Fruit fly (Drosophila melanogaster) Kc167 (cell line): ENCODE data around the gene Ipo9.

Source experiments
- Myc ChIP-seq: fragments of >200 bp; optimal IDR thresholded peaks from 2 replicates; lab custom pipeline; 2017; ENCODE audit warnings: missing external identifiers
- Sin3A ChIP-seq: fragments of >200 bp; optimal IDR thresholded peaks from 2 replicates; lab custom pipeline; 2018; ENCODE audit warnings: missing external identifiers
- h ChIP-seq: fragments of >200 bp; optimal IDR thresholded peaks from 3 replicates; lab custom pipeline; 2018; ENCODE audit warnings: missing external identifiers
- insv ChIP-seq: fragments of >200 bp; optimal IDR thresholded peaks from 3 replicates; lab custom pipeline; 2018; ENCODE audit warnings: missing external identifiers
- psq ChIP-seq: fragments of >200 bp; optimal IDR thresholded peaks from 2 replicates; lab custom pipeline; 2017; ENCODE audit warnings: missing external identifiers
- ttk ChIP-seq: sonication (Bioruptor generic); optimal IDR thresholded peaks from 2 replicates; lab custom pipeline; 2017; ENCODE audit warnings: missing external identifiers

Ipo9 gene

DNA sequence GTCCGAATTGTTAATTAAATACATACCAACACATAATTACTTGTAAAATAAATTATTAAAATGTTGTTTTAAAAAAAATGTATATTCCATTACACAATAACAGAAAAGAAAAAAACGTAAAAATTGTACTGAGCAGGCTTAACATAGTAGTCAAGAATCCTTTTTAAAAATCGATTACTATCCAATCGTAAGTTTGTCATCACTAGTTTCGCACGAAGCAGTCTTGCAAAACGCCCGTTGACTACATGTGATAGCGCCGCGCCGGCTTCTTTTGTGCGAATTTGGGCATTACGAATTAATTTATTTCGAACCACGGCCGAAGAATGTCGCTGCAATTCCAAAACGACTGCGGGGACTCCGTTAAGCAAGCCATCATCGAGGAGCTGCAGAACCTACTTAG, at the start of gene Ipo9:
Gene Ipo9 (plus strand): TSS at position 152 of the 400 bp plus-strand sequence.
- no peak for TF ChIP-seq insv (lab: Kevin White, UChicago)
- TF ChIP-seq Sin3A (lab: Kevin White, UChicago): no peak
- no peak for TF ChIP-seq ttk (lab: Kevin White, UChicago)
- TF ChIP-seq Myc (lab: Kevin White, UChicago): no peak
- TF ChIP-seq psq (lab: Kevin White, UChicago): no peak
- TF ChIP-seq h: no peak

DNA sequence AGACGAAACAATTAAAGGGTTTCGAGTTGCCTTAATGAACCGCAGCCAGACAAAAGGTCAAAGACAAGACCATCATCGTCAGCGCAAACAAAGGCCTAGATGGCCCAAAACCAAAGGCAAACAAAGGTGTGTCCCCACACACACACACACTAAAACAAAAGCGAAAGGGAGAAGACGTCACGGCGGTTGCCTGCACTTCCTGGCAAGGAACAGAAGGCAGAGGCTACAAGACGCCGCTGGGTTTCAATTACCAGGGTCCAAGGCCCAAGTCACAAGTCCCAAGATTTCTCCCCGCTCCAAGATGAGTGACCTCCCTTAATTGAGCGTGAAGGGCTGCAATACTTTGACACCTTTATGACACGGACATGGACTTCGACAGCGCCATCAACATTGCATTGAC, 48.7 kb upstream of the Ipo9 start:
- no peak for TF ChIP-seq insv (lab: Kevin White, UChicago)
- TF ChIP-seq psq (lab: Kevin White, UChicago): no peak
- no peak for TF ChIP-seq h
- no peak for TF ChIP-seq ttk (lab: Kevin White, UChicago)
- TF ChIP-seq Sin3A (lab: Kevin White, UChicago): no peak
- TF ChIP-seq Myc (lab: Kevin White, UChicago): no peak

- TF ChIP-seq Myc (lab: Kevin White, UChicago): no peak
- TF ChIP-seq h: no peak
- no peak for TF ChIP-seq psq (lab: Kevin White, UChicago)
- no peak for TF ChIP-seq insv (lab: Kevin White, UChicago)
- TF ChIP-seq Sin3A (lab: Kevin White, UChicago): no peak
- no peak for TF ChIP-seq ttk (lab: Kevin White, UChicago)
Measured at dm6 chr3R:11366315-11366714, 46.0 kb upstream of the Ipo9 start.

DNA sequence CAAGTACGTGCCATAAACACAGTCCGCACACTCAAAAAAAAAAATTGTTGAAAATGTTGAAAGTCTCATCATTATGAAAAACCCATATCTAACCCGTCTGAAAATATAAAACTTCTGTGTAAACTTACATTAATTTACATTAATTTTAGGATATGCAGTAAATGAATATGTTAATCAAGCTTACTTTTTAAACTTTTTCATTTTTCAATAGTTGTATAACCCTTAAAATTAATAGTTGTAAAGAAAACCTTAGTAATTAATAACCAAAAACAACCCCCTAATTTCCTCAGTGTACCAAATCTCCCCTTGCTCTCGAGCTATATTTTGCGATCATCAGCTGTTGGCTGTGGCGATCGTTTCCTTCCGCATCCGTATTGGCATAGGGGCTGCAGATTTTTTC, 43.6 kb upstream of the Ipo9 start:
- TF ChIP-seq psq (lab: Kevin White, UChicago) (no peak), h (no peak), ttk (lab: Kevin White, UChicago) (no peak)

DNA sequence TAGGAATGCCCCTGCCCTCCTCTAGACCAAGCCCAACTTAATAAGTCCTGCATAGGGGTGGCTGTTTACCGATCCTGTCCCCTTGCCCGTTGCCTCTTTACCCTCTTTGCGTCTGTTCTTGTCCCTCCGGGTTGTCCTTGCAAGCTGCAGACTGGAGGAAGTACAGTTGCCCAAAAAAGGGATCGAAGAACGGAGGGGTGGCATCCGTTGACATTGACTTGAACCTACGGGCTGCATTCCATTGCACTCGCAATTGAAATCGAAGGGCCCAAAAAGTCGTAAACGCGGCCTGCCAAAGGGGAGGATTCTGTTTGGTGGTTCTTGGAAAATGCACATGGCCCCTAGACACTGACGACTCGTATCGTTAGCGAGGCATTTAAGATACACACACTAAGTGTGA, 42.0 kb upstream of the Ipo9 start:
- TF ChIP-seq insv (lab: Kevin White, UChicago) (no peak), Myc (lab: Kevin White, UChicago) (no peak), ttk (lab: Kevin White, UChicago) (no peak)

dm6 chr3R:11370805-11371204, 41.5 kb upstream of the Ipo9 start:
- no peak for TF ChIP-seq Myc (lab: Kevin White, UChicago)

- TF ChIP-seq Sin3A (lab: Kevin White, UChicago) (no peak), psq (lab: Kevin White, UChicago) (no peak), ttk (lab: Kevin White, UChicago) (no peak), insv (lab: Kevin White, UChicago) (no peak), Myc (lab: Kevin White, UChicago) (no peak), h (no peak)
Measured at dm6 chr3R:11372053-11373016, 40.0 kb upstream of the Ipo9 start.

dm6 chr3R:11375142-11375541, 37.2 kb upstream of the Ipo9 start:
- TF ChIP-seq insv (lab: Kevin White, UChicago) (no peak), ttk (lab: Kevin White, UChicago) (no peak), psq (lab: Kevin White, UChicago) (no peak), Sin3A (lab: Kevin White, UChicago) (no peak), Myc (lab: Kevin White, UChicago) (no peak), h (no peak)

DNA sequence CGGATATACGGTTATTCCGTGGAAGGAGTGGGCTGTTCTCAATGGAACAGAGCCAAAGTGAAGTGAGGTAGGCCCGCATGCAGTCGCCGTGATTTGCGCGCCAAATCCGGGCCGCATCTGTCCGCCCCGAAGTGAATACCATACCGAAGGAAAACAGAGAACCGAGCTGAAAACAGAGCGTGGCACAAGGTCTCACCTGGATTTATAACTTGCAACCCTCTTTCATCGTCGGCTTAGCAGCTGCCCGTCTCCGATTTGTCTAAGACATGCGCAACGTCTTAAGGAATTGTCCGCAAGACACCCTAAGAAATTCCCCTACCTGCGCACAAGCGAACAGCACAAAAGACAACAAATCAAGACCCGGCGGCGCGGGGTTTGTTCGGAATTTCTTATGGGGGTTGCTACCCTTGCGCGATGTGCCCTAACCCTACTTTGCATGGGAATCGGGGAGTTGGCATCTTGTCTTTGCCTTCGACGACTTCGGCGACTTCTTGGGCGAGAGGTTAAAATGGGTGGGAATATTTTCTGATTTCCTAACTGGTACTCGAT, 33.7 kb upstream of the Ipo9 start:
- TF ChIP-seq ttk (lab: Kevin White, UChicago): no peak
- TF ChIP-seq insv (lab: Kevin White, UChicago): no peak
- TF ChIP-seq Sin3A (lab: Kevin White, UChicago): no peak
- TF ChIP-seq h: no peak
- TF ChIP-seq psq (lab: Kevin White, UChicago): no peak
- no peak for TF ChIP-seq Myc (lab: Kevin White, UChicago)

DNA sequence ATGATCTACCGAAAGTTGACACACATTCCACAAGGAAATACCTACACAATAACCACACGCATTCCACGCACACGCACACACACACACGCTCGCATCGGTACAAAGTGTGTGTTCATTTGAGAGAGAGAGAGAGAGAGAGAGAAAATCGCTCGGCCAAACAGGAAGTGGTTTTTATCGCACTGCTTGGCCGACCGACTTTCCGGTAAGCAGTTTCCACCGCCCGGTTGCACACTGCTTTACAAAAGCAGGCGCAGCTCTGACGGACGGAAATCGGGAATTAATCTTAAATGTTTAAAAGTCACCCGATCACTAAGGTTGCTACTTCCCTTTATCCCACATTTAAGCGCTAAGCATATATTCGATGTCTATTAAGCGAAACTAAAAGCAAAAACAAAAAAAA, 19.5 kb upstream of the Ipo9 start:
- TF ChIP-seq h (no peak), ttk (lab: Kevin White, UChicago) (no peak), Myc (lab: Kevin White, UChicago) (no peak), insv (lab: Kevin White, UChicago) (no peak), Sin3A (lab: Kevin White, UChicago) (no peak), psq (lab: Kevin White, UChicago) (no peak)

- TF ChIP-seq Myc (lab: Kevin White, UChicago) (no peak), ttk (lab: Kevin White, UChicago) (no peak), insv (lab: Kevin White, UChicago) (no peak), h (no peak), psq (lab: Kevin White, UChicago) (no peak)
Measured at dm6 chr3R:11393896-11394295, 18.4 kb upstream of the Ipo9 start.

dm6 chr3R:11395541-11395940, 16.8 kb upstream of the Ipo9 start:
- no peak for TF ChIP-seq Sin3A (lab: Kevin White, UChicago)
- TF ChIP-seq insv (lab: Kevin White, UChicago): no peak
- no peak for TF ChIP-seq Myc (lab: Kevin White, UChicago)
- no peak for TF ChIP-seq psq (lab: Kevin White, UChicago)
- no peak for TF ChIP-seq ttk (lab: Kevin White, UChicago)
- TF ChIP-seq h: no peak
